Fruit fly (Drosophila melanogaster): ENCODE results near the gene CG1368.

dm6 chrX:14208426-14209208 is 34.1 kb downstream of the CG1368 start:
- no peak for TF ChIP-seq psq (optimal IDR thresholded peaks at IDR 0.05)
- no peak for TF ChIP-seq Sin3A (optimal IDR thresholded peaks at IDR 0.05)
- TF ChIP-seq ttk (optimal IDR thresholded peaks at IDR 0.05), result no peak
- no peak for TF ChIP-seq insv (optimal IDR thresholded peaks at IDR 0.05)
- no peak for TF ChIP-seq h (optimal IDR thresholded peaks at IDR 0.05)

Measured in Kc167 (cell line).